Worm (Caenorhabditis elegans) whole organism, midembryonic: Measurements from ENCODE around the gene C54D10.9.

ENCODE experiments used
- T22C8.4 ChIP-seq: fragments of 200-800 bp; sonication (Bioruptor generic); IDR thresholded peaks from 2 replicates; pipeline ENCODE4 v1.3.6; 2022; ENCODE audit warnings: missing genetic modification characterization, missing compliant biosample characterization
- flt-1 ChIP-seq: fragments of 200-800 bp; sonication (Bioruptor generic); IDR thresholded peaks from 2 replicates; pipeline ENCODE4 v1.3.6; 2022; ENCODE audit warnings: missing genetic modification characterization, missing compliant biosample characterization
- klf-2 ChIP-seq: fragments of 200-800 bp; sonication (Bioruptor generic); conservative IDR thresholded peaks from 2 replicates; pipeline ENCODE4 v1.3.6; 2022; ENCODE audit warnings: missing genetic modification reagents, missing genetic modification characterization, missing compliant biosample characterization
- ref-1 ChIP-seq: fragments of 200-800 bp; sonication (Bioruptor generic); conservative IDR thresholded peaks from 2 replicates; pipeline ENCODE4 v1.3.6; 2022; ENCODE audit warnings: missing genetic modification reagents, missing genetic modification characterization, missing compliant biosample characterization
- tab-1 ChIP-seq: fragments of 200-800 bp; sonication (Bioruptor generic); IDR thresholded peaks from 2 replicates; pipeline ENCODE4 v1.3.6; 2022; ENCODE audit warnings: missing genetic modification characterization, missing compliant biosample characterization

ce11 chrV:12429039-12429438 lies 17.9 kb upstream of the C54D10.9 start, which contains the start of gene C54D10.5:
- TF ChIP-seq klf-2 (GFP tag; lab: Robert Waterston, UW) (no peak), flt-1 (no peak), tab-1 (GFP tag; lab: Robert Waterston, UW) (no peak), T22C8.4 (GFP tag; lab: Robert Waterston, UW) (no peak), ref-1 (GFP tag; lab: Robert Waterston, UW) (no peak)
